Worm (Caenorhabditis elegans) whole organism, L1 larva: ENCODE data around the gene F19H6.6.

Experiments used
- C04F5.9 ChIP-seq: sonication (generic microtip); optimal IDR thresholded peaks from 2 replicates; lab custom pipeline; 2016; ENCODE audit warnings: missing genetic modification characterization, missing compliant biosample characterization
- C16A3.4 ChIP-seq: fragments of 150-350 bp; optimal IDR thresholded peaks from 2 replicates; lab custom pipeline; 2014; ENCODE audit warnings: missing biosample characterization, missing genetic modification characterization
- C34B4.2 ChIP-seq: sonication (generic microtip); optimal IDR thresholded peaks from 2 replicates; lab custom pipeline; 2017; ENCODE audit warnings: mild to moderate bottlenecking, missing genetic modification characterization, missing compliant biosample characterization
- F16B12.6 ChIP-seq: fragments of 150-350 bp; optimal IDR thresholded peaks from 2 replicates; lab custom pipeline; 2014; ENCODE audit warnings: missing biosample characterization, missing genetic modification characterization
- Y116A8C.19 ChIP-seq: sonication (generic microtip); optimal IDR thresholded peaks from 2 replicates; lab custom pipeline; 2016; ENCODE audit warnings: missing compliant biosample characterization, missing genetic modification characterization, borderline replicate concordance
- aha-1 ChIP-seq: fragments of 150-350 bp; optimal IDR thresholded peaks from 2 replicates; lab custom pipeline; 2014; ENCODE audit warnings: missing biosample characterization, missing genetic modification characterization
- blmp-1 ChIP-seq: fragments of 150-350 bp; optimal IDR thresholded peaks from 2 replicates; lab custom pipeline; 2014; ENCODE audit warnings: missing biosample characterization, missing genetic modification characterization
- ceh-8 ChIP-seq: fragments of 200-800 bp; sonication (Bioruptor generic); optimal IDR thresholded peaks from 2 replicates; lab custom pipeline; 2018; ENCODE audit warnings: mild to moderate bottlenecking, missing genetic modification characterization, moderate library complexity, missing compliant biosample characterization
- ceh-82 ChIP-seq, 3 experiments: fragments of 150-350 bp in 1 of 3; sonication (generic microtip) in 2 of 3; optimal IDR thresholded peaks; 2 replicates each; lab custom pipeline; 2014 to 2017; ENCODE audit warnings: missing biosample characterization in 3 of 3, missing genetic modification characterization in 3 of 3
- ceh-90 ChIP-seq: sonication (generic microtip); optimal IDR thresholded peaks from 2 replicates; lab custom pipeline; 2016; ENCODE audit warnings: missing genetic modification characterization, missing compliant biosample characterization
- ces-1 ChIP-seq: fragments of 150-350 bp; optimal IDR thresholded peaks from 2 replicates; lab custom pipeline; 2014; ENCODE audit warnings: missing biosample characterization, missing genetic modification reagents, missing genetic modification characterization
- dpl-1 ChIP-seq, 3 experiments: fragments of 150-350 bp in 2 of 3; sonication (generic microtip) in 1 of 3; optimal IDR thresholded peaks; 2 replicates each; lab custom pipeline; 2014 to 2017; ENCODE audit warnings: missing biosample characterization in 3 of 3, missing genetic modification characterization in 3 of 3, missing genetic modification reagents in 3 of 3
- dsc-1 ChIP-seq: sonication (generic microtip); optimal IDR thresholded peaks from 2 replicates; lab custom pipeline; 2016; ENCODE audit warnings: mild to moderate bottlenecking, missing genetic modification characterization, missing compliant biosample characterization
- efl-1 ChIP-seq, 4 experiments: fragments of 150-350 bp; optimal IDR thresholded peaks in 3 of 4; peaks in 1 of 4; 1 replicate in 1 of 4; 2 replicates in 3 of 4; lab custom pipeline; 2014; ENCODE audit warnings: missing biosample characterization in 2 of 4, missing genetic modification characterization in 2 of 4, missing genetic modification reagents in 2 of 4
- elt-3 ChIP-seq, 6 experiments: fragments of 150-350 bp in 1 of 6; sonication (generic microtip); optimal IDR thresholded peaks; 2 replicates each; lab custom pipeline; 2017 to 2018; ENCODE audit warnings: missing biosample characterization in 6 of 6, missing genetic modification characterization in 6 of 6, inconsistent platforms in 1 of 6
- fkh-10 ChIP-seq: sonication (generic microtip); optimal IDR thresholded peaks from 2 replicates; lab custom pipeline; 2017; ENCODE audit warnings: missing biosample characterization, missing genetic modification reagents, missing genetic modification characterization
- fkh-4 ChIP-seq: sonication (generic microtip); optimal IDR thresholded peaks from 2 replicates; lab custom pipeline; 2016; ENCODE audit warnings: missing compliant biosample characterization, missing genetic modification characterization, borderline replicate concordance
- fos-1 ChIP-seq: fragments of 150-350 bp; optimal IDR thresholded peaks from 2 replicates; lab custom pipeline; 2014; ENCODE audit warnings: missing biosample characterization, missing genetic modification characterization
- grh-1 ChIP-seq: fragments of 200-800 bp; sonication (Bioruptor generic); IDR thresholded peaks from 2 replicates; pipeline ENCODE4 v1.3.6; 2022; ENCODE audit warnings: missing genetic modification reagents, missing genetic modification characterization, missing compliant biosample characterization
- hlh-17 ChIP-seq: fragments of 200-800 bp; sonication (Bioruptor generic); optimal IDR thresholded peaks from 2 replicates; lab custom pipeline; 2018; ENCODE audit warnings: missing genetic modification characterization, mild to moderate bottlenecking, missing compliant biosample characterization, moderate library complexity, borderline replicate concordance
- irx-1 ChIP-seq: sonication (generic microtip); optimal IDR thresholded peaks from 2 replicates; lab custom pipeline; 2016; ENCODE audit warnings: missing genetic modification characterization, missing compliant biosample characterization
- lin-14 ChIP-seq: fragments of 200-800 bp; sonication (Bioruptor generic); optimal IDR thresholded peaks from 2 replicates; lab custom pipeline; 2018; ENCODE audit warnings: mild to moderate bottlenecking, missing genetic modification characterization, moderate library complexity, missing compliant biosample characterization
- lin-15B ChIP-seq: fragments of 150-350 bp; sonication (generic microtip); optimal IDR thresholded peaks from 3 replicates; lab custom pipeline; 2014; ENCODE audit warnings: missing biosample characterization, missing genetic modification characterization
- lin-39 ChIP-seq: fragments of 150-350 bp; optimal IDR thresholded peaks from 2 replicates; lab custom pipeline; 2014; ENCODE audit warnings: missing biosample characterization, missing genetic modification reagents, missing genetic modification characterization
- lir-3 ChIP-seq: sonication (generic microtip); optimal IDR thresholded peaks from 2 replicates; lab custom pipeline; 2016; ENCODE audit warnings: mild to moderate bottlenecking, missing genetic modification characterization, moderate library complexity, missing compliant biosample characterization; ENCODE audit not compliant: poor library complexity
- mdl-1 ChIP-seq, 2 experiments: fragments of 150-350 bp; optimal IDR thresholded peaks; 2 replicates each; lab custom pipeline; 2014 to 2017; ENCODE audit warnings: missing biosample characterization in 2 of 2, missing genetic modification characterization in 2 of 2, inconsistent platforms in 1 of 2
- nhr-11 ChIP-seq: fragments of 150-350 bp; optimal IDR thresholded peaks from 2 replicates; lab custom pipeline; 2014; ENCODE audit warnings: missing biosample characterization, missing genetic modification characterization
- nhr-12 ChIP-seq: sonication (generic microtip); optimal IDR thresholded peaks from 2 replicates; lab custom pipeline; 2017; ENCODE audit warnings: missing biosample characterization, missing genetic modification characterization
- nhr-20 ChIP-seq: sonication (generic microtip); optimal IDR thresholded peaks from 2 replicates; lab custom pipeline; 2016; ENCODE audit warnings: mild to moderate bottlenecking, missing genetic modification characterization, missing compliant biosample characterization
- nhr-47 ChIP-seq: sonication (generic microtip); optimal IDR thresholded peaks from 2 replicates; lab custom pipeline; 2016; ENCODE audit warnings: mild to moderate bottlenecking, missing genetic modification characterization, moderate library complexity, missing compliant biosample characterization
- nhr-71 ChIP-seq: sonication (generic microtip); optimal IDR thresholded peaks from 2 replicates; lab custom pipeline; 2016; ENCODE audit warnings: mild to moderate bottlenecking, missing genetic modification characterization, moderate library complexity, missing compliant biosample characterization
- nhr-84 ChIP-seq: sonication (generic microtip); optimal IDR thresholded peaks from 2 replicates; lab custom pipeline; 2017; ENCODE audit warnings: missing biosample characterization, missing genetic modification characterization
- nhr-85 ChIP-seq: sonication (generic microtip); peaks from one replicate; lab custom pipeline; 2016; ENCODE audit warnings: missing genetic modification characterization, inconsistent platforms, missing compliant biosample characterization
- nhr-90 ChIP-seq: sonication (generic microtip); optimal IDR thresholded peaks from 2 replicates; lab custom pipeline; 2016; ENCODE audit warnings: mild to moderate bottlenecking, missing genetic modification characterization, missing compliant biosample characterization; ENCODE audit not compliant: poor library complexity
- pag-3 ChIP-seq: sonication (generic microtip); optimal IDR thresholded peaks from 2 replicates; lab custom pipeline; 2017; ENCODE audit warnings: missing genetic modification characterization, mild to moderate bottlenecking, missing compliant biosample characterization, antibody characterized with exemption, borderline replicate concordance; ENCODE audit not compliant: insufficient read depth
- pax-3 ChIP-seq: fragments of 200-800 bp; sonication (Bioruptor generic); optimal IDR thresholded peaks from 2 replicates; lab custom pipeline; 2018; ENCODE audit warnings: mild to moderate bottlenecking, missing genetic modification characterization, moderate library complexity, missing compliant biosample characterization
- rnt-1 ChIP-seq: sonication (generic microtip); optimal IDR thresholded peaks from 2 replicates; lab custom pipeline; 2016; ENCODE audit warnings: mild to moderate bottlenecking, missing genetic modification characterization, moderate library complexity, missing compliant biosample characterization
- skn-1 ChIP-seq: fragments of 150-350 bp; optimal IDR thresholded peaks from 2 replicates; lab custom pipeline; 2014; ENCODE audit warnings: missing biosample characterization, missing genetic modification characterization
- snu-23 ChIP-seq: sonication (generic microtip); optimal IDR thresholded peaks from 2 replicates; lab custom pipeline; 2016; ENCODE audit warnings: missing genetic modification characterization, missing compliant biosample characterization
- tbx-2 ChIP-seq: sonication (generic microtip); optimal IDR thresholded peaks from 2 replicates; lab custom pipeline; 2016; ENCODE audit warnings: missing genetic modification characterization, missing compliant biosample characterization
- unc-62 ChIP-seq: fragments of 150-350 bp; optimal IDR thresholded peaks from 2 replicates; lab custom pipeline; 2014; ENCODE audit warnings: missing biosample characterization, missing genetic modification reagents, missing genetic modification characterization
- unc-86 ChIP-seq: sonication (generic microtip); optimal IDR thresholded peaks from 2 replicates; lab custom pipeline; 2016; ENCODE audit warnings: missing genetic modification characterization, missing compliant biosample characterization
- unc-98 ChIP-seq: fragments of 200-800 bp; sonication (Bioruptor generic); IDR thresholded peaks from 2 replicates; pipeline ENCODE4 v1.3.6; 2022; ENCODE audit warnings: missing genetic modification characterization, missing compliant biosample characterization
- xbp-1 ChIP-seq: sonication (generic microtip); optimal IDR thresholded peaks from 2 replicates; lab custom pipeline; 2016; ENCODE audit warnings: missing genetic modification characterization, missing compliant biosample characterization
- zag-1 ChIP-seq: fragments of 150-350 bp; optimal IDR thresholded peaks from 2 replicates; lab custom pipeline; 2014; ENCODE audit warnings: missing biosample characterization, missing genetic modification characterization
- ztf-4 ChIP-seq: fragments of 150-350 bp; optimal IDR thresholded peaks from 2 replicates; lab custom pipeline; 2014; ENCODE audit warnings: missing biosample characterization, missing genetic modification characterization

Gene F19H6.6

DNA sequence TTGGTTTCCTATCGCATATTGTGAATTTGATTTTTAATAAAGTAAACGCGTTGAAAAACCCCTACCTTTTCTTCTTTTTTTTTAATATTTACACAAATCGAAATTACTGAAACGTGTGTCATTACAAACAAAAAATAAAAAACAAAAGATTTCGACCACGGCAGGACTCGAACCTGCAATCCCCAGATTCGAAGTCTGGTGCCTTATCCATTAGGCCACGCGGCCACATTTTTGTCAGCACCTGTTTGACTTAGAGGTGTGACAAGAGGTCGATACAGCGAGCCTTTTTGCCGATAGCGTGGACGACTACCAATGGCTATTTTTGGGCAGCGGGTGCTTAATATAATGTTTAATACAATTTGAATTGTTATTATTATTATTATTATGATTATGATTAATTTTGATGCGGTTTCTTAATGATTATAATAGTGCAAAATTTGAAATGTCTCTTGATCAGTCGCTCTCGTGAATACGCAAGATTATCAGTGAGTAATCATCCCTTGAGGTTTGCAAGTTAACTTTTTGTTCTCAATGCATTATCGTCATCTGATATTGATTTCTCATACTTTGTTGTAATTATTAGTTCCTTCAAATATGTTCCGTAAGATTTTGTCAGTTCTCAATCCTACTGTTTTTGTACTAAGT, 22.7 kb upstream of the F19H6.6 start, which contains the start of gene srd-44 (continued):
- TF ChIP-seq dpl-1 (GFP tag; optimal IDR thresholded peaks at IDR 0.05; lab: Kevin White, UChicago) (no peak), blmp-1 (tag; lab: Kevin White, UChicago) (no peak), unc-62 (GFP tag; lab: Kevin White, UChicago) (no peak), Y116A8C.19 (tag; lab: Kevin White, UChicago) (no peak), ztf-4 (tag; lab: Kevin White, UChicago) (no peak), lin-15B (tag; lab: Kevin White, UChicago) (no peak), skn-1 (tag; lab: Kevin White, UChicago) (no peak), lin-14 (GFP tag; lab: Kevin White, UChicago) (no peak), hlh-17 (GFP tag; lab: Kevin White, UChicago) (no peak), nhr-12 (tag; lab: Kevin White, UChicago) (no peak), fkh-10 (GFP tag; lab: Kevin White, UChicago) (no peak), irx-1 (tag; lab: Kevin White, UChicago) (no peak), nhr-84 (tag; lab: Kevin White, UChicago) (no peak), ceh-82 (tag; optimal IDR thresholded peaks at IDR 0.05; lab: Kevin White, UChicago) (no peak), ceh-8 (GFP tag; lab: Kevin White, UChicago) (no peak), elt-3 (tag; optimal IDR thresholded peaks at IDR 0.05; lab: Kevin White, UChicago) (no peak), nhr-90 (tag; lab: Kevin White, UChicago) (peak; percentile 33), lir-3 (peak; percentile 48), unc-86 (tag; lab: Kevin White, UChicago) (no peak), pax-3 (tag; lab: Kevin White, UChicago) (no peak), nhr-47 (peak; percentile 13), C34B4.2 (no peak), F16B12.6 (no peak), nhr-20 (peak; percentile 29), nhr-11 (tag; lab: Kevin White, UChicago) (no peak), aha-1 (no peak), xbp-1 (tag; lab: Kevin White, UChicago) (no peak), C16A3.4 (tag; lab: Kevin White, UChicago) (peak; percentile 19), fos-1 (no peak), fkh-4 (tag; lab: Kevin White, UChicago) (no peak), nhr-85 (tag; lab: Kevin White, UChicago) (peak; percentile 40), unc-98 (no peak), rnt-1 (tag; lab: Kevin White, UChicago) (no peak), ces-1 (GFP tag; lab: Kevin White, UChicago) (no peak), dsc-1 (no peak), nhr-71 (tag; lab: Kevin White, UChicago) (peak; percentile 31), C04F5.9 (tag; lab: Kevin White, UChicago) (no peak), grh-1 (GFP tag; lab: Robert Waterston, UW) (no peak), zag-1 (no peak)

- TF ChIP-seq lir-3 (no peak), lin-39 (tag; lab: Kevin White, UChicago) (no peak), pax-3 (tag; lab: Kevin White, UChicago) (no peak), grh-1 (GFP tag; lab: Robert Waterston, UW) (no peak), nhr-90 (tag; lab: Kevin White, UChicago) (no peak), ceh-90 (tag; lab: Kevin White, UChicago) (no peak), mdl-1 (tag; optimal IDR thresholded peaks at IDR 0.05; lab: Kevin White, UChicago) (no peak), efl-1 (optimal IDR thresholded peaks at IDR 0.05; lab: Kevin White, UChicago) (no peak), efl-1 (GFP tag; optimal IDR thresholded peaks at IDR 0.05 in 1 of 2; lab: Kevin White, UChicago) (no peak), pag-3 (no peak), tbx-2 (tag; lab: Kevin White, UChicago) (no peak), snu-23 (GFP tag; lab: Kevin White, UChicago) (no peak), hlh-17 (GFP tag; lab: Kevin White, UChicago) (no peak), aha-1 (no peak)
- TF ChIP-seq, all 84 proteins: peak for 0
Measured at ce11 chrX:12341338-12341737, 19.3 kb upstream of the F19H6.6 start, which contains the start of gene zig-2. zig-2 (minus strand) TSS chrX:12341438.
